Worm (Caenorhabditis elegans) whole organism, L4 larva: Measurements from ENCODE around the gene fbxa-163.
"Not testable (repeated sequence)": the region's sequence is repeated elsewhere in the genome, so short reads cannot be mapped to it uniquely, and the experiment has no call there.

ENCODE experiments used
- ama-1 ChIP-seq: fragments of 150-350 bp; optimal IDR thresholded peaks from 2 replicates; lab custom pipeline; 2014; ENCODE audit warnings: inconsistent platforms, mixed read lengths
- cey-2 ChIP-seq: sonication (generic microtip); optimal IDR thresholded peaks from 3 replicates; lab custom pipeline; 2017; ENCODE audit warnings: missing genetic modification characterization, mild to moderate bottlenecking, missing compliant biosample characterization, antibody characterized with exemption, borderline replicate concordance; ENCODE audit not compliant: insufficient read depth
- daf-19 ChIP-seq: fragments of 200-800 bp; sonication (Bioruptor generic); conservative IDR thresholded peaks from 2 replicates; pipeline ENCODE4 v1.3.6; 2022; ENCODE audit warnings: missing genetic modification characterization, missing compliant biosample characterization
- egl-27 ChIP-seq: sonication (generic microtip); optimal IDR thresholded peaks from 3 replicates; lab custom pipeline; 2017; ENCODE audit warnings: missing biosample characterization, missing genetic modification reagents, missing genetic modification characterization
- skn-1 ChIP-seq: fragments of 150-350 bp; optimal IDR thresholded peaks from 2 replicates; lab custom pipeline; 2014; ENCODE audit warnings: missing biosample characterization, missing genetic modification characterization
- unc-39 ChIP-seq: sonication (generic microtip); optimal IDR thresholded peaks from 2 replicates; lab custom pipeline; 2017; ENCODE audit warnings: missing biosample characterization, missing genetic modification characterization
- ztf-11 ChIP-seq: fragments of 150-350 bp; optimal IDR thresholded peaks from 2 replicates; lab custom pipeline; 2014; ENCODE audit warnings: missing biosample characterization, missing genetic modification characterization

DNA sequence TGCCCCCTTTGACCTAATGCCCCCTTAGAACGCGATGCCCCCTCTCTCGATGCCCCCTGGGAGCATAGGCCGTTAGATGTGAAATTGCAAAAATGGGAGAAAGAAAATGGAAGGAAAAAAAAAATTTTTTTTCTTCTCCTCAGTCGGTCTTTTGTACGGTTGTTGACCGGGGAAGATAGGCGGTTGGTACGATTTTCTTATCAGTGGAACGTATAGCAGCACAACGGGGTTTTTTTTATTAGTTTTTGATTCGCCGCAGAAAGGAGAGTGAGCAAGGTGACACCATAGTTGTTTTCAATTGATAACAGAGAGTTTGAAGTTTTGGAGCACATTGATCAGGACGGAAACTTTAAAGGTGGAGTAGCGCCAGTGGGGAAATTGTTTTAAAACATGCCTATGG lies 49.2 kb upstream of the fbxa-163 start:
- not testable (repeated sequence) for TF ChIP-seq daf-19 (GFP tag; lab: Robert Waterston, UW); ama-1 (lab: Kevin White, UChicago); egl-27 (tag; lab: Kevin White, UChicago); ztf-11 (tag; lab: Kevin White, UChicago); skn-1 (tag; lab: Kevin White, UChicago); cey-2; unc-39 (tag; lab: Kevin White, UChicago)
